Worm (Caenorhabditis elegans) whole organism, young adult: ENCODE results near the gene gcy-11.

Experiments
- B0035.1 ChIP-seq: sonication (generic microtip); optimal IDR thresholded peaks from 2 replicates; lab custom pipeline; 2016; ENCODE audit warnings: missing genetic modification characterization, mild to moderate bottlenecking, missing compliant biosample characterization, missing genotype, missing genetic modification reagents
- D2030.7 ChIP-seq: fragments of 200-800 bp; sonication (Bioruptor generic); IDR thresholded peaks from 2 replicates; pipeline ENCODE4 v1.3.6; 2022; ENCODE audit warnings: missing genetic modification reagents, missing genetic modification characterization, missing compliant biosample characterization
- F10E7.11 ChIP-seq: sonication (generic microtip); optimal IDR thresholded peaks from 2 replicates; lab custom pipeline; 2017; ENCODE audit warnings: mild to moderate bottlenecking, missing genetic modification characterization, moderate library complexity, missing compliant biosample characterization
- F57A8.1 ChIP-seq: fragments of 200-800 bp; sonication (Bioruptor generic); optimal IDR thresholded peaks from 2 replicates; lab custom pipeline; 2018; ENCODE audit warnings: mild to moderate bottlenecking, missing genetic modification characterization, moderate library complexity, missing compliant biosample characterization
- Y67H2A.10 ChIP-seq: fragments of 200-800 bp; sonication (Bioruptor generic); conservative IDR thresholded peaks from 2 replicates; pipeline ENCODE4 v1.3.6; 2022; ENCODE audit warnings: missing genetic modification reagents, missing genetic modification characterization, missing compliant biosample characterization
- Y79H2A.3 ChIP-seq: fragments of 200-800 bp; sonication (Bioruptor generic); conservative IDR thresholded peaks from 2 replicates; pipeline ENCODE4 v1.3.6; 2022; ENCODE audit warnings: missing genetic modification reagents, missing genetic modification characterization, missing compliant biosample characterization
- aptf-3 ChIP-seq: fragments of 200-800 bp; sonication (Bioruptor generic); IDR thresholded peaks from 2 replicates; pipeline ENCODE4 v1.3.6; 2022; ENCODE audit warnings: missing genetic modification characterization, missing compliant biosample characterization
- attf-3 ChIP-seq: fragments of 200-800 bp; sonication (Bioruptor generic); conservative IDR thresholded peaks from 2 replicates; pipeline ENCODE4 v1.3.6; 2022; ENCODE audit warnings: missing genetic modification reagents, missing genetic modification characterization, missing compliant biosample characterization
- attf-5 ChIP-seq: fragments of 200-800 bp; sonication (Bioruptor generic); optimal IDR thresholded peaks from 2 replicates; lab custom pipeline; 2018; ENCODE audit warnings: mild to moderate bottlenecking, missing genetic modification characterization, missing compliant biosample characterization
- attf-6 ChIP-seq: fragments of 200-800 bp; sonication (Bioruptor generic); IDR thresholded peaks from 2 replicates; pipeline ENCODE4 v1.3.6; 2022; ENCODE audit warnings: missing genetic modification reagents, missing genetic modification characterization, missing compliant biosample characterization
- bed-1 ChIP-seq: fragments of 200-800 bp; sonication (Bioruptor generic); IDR thresholded peaks from 2 replicates; pipeline ENCODE4 v1.3.6; 2022; ENCODE audit warnings: missing genetic modification reagents, missing genetic modification characterization, missing compliant biosample characterization
- ccch-3 ChIP-seq: fragments of 200-800 bp; sonication (Bioruptor generic); optimal IDR thresholded peaks from 2 replicates; lab custom pipeline; 2018; ENCODE audit warnings: mild to moderate bottlenecking, missing genetic modification characterization, missing compliant biosample characterization
- cebp-1 ChIP-seq, 2 experiments: fragments of 200-800 bp in 1 of 2; sonication (Bioruptor generic) in 1 of 2; sonication (generic microtip) in 1 of 2; IDR thresholded peaks in 1 of 2; optimal IDR thresholded peaks in 1 of 2; 2 replicates each; pipeline versions ENCODE4 v1.3.6 to Lab custom; 2017 to 2022; ENCODE audit warnings: missing compliant biosample characterization in 2 of 2, missing genetic modification characterization in 2 of 2, mild to moderate bottlenecking in 1 of 2, missing genetic modification reagents in 1 of 2, moderate library complexity in 1 of 2
- ceh-91 ChIP-seq: fragments of 200-800 bp; sonication (Bioruptor generic); IDR thresholded peaks from 2 replicates; pipeline ENCODE4 v1.3.6; 2022; ENCODE audit warnings: missing genetic modification reagents, missing genetic modification characterization, missing compliant biosample characterization
- dpff-1 ChIP-seq: sonication (generic microtip); optimal IDR thresholded peaks from 2 replicates; lab custom pipeline; 2017; ENCODE audit warnings: mild to moderate bottlenecking, missing genetic modification characterization, missing compliant biosample characterization
- gei-17 ChIP-seq: fragments of 200-800 bp; sonication (Bioruptor generic); optimal IDR thresholded peaks from 2 replicates; lab custom pipeline; 2018; ENCODE audit warnings: mild to moderate bottlenecking, missing genetic modification characterization, missing compliant biosample characterization
- hlh-12 ChIP-seq: sonication (generic microtip); optimal IDR thresholded peaks from 2 replicates; lab custom pipeline; 2016; ENCODE audit warnings: missing genetic modification characterization, missing compliant biosample characterization
- hrde-1 ChIP-seq: sonication (generic microtip); optimal IDR thresholded peaks from 2 replicates; lab custom pipeline; 2016; ENCODE audit warnings: missing genetic modification characterization, mild to moderate bottlenecking, missing compliant biosample characterization, moderate library complexity, missing genotype, missing genetic modification reagents, borderline replicate concordance
- hsf-1 ChIP-seq: fragments of 200-800 bp; sonication (Bioruptor generic); IDR thresholded peaks from 2 replicates; pipeline ENCODE4 v1.3.6; 2022; ENCODE audit warnings: missing genetic modification reagents, missing genetic modification characterization, missing compliant biosample characterization
- let-526 ChIP-seq: fragments of 200-800 bp; sonication (Bioruptor generic); IDR thresholded peaks from 2 replicates; pipeline ENCODE4 v1.3.6; 2022; ENCODE audit warnings: missing genetic modification reagents, missing genetic modification characterization, missing compliant biosample characterization
- let-607 ChIP-seq, 2 experiments: fragments of 200-800 bp in 1 of 2; sonication (Bioruptor generic) in 1 of 2; sonication (generic microtip) in 1 of 2; optimal IDR thresholded peaks; 2 replicates each; lab custom pipeline; 2016 to 2018; ENCODE audit warnings: mild to moderate bottlenecking in 2 of 2, missing compliant biosample characterization in 2 of 2, missing genetic modification characterization in 2 of 2, moderate library complexity in 2 of 2, missing genotype in 1 of 2
- lsl-1 ChIP-seq: fragments of 200-800 bp; sonication (Bioruptor generic); optimal IDR thresholded peaks from 2 replicates; lab custom pipeline; 2018; ENCODE audit warnings: mild to moderate bottlenecking, missing genetic modification characterization, moderate library complexity, missing compliant biosample characterization
- lsy-27 ChIP-seq: sonication (generic microtip); optimal IDR thresholded peaks from 2 replicates; lab custom pipeline; 2017; ENCODE audit warnings: missing genetic modification characterization, mild to moderate bottlenecking, missing compliant biosample characterization, antibody characterized with exemption, missing genotype, borderline replicate concordance; ENCODE audit not compliant: insufficient read depth
- madf-10 ChIP-seq: sonication (generic microtip); optimal IDR thresholded peaks from 2 replicates; lab custom pipeline; 2016; ENCODE audit warnings: mild to moderate bottlenecking, missing genetic modification characterization, missing compliant biosample characterization
- madf-3 ChIP-seq: fragments of 200-800 bp; sonication (Bioruptor generic); IDR thresholded peaks from 2 replicates; pipeline ENCODE4 v1.3.6; 2022; ENCODE audit warnings: missing genetic modification reagents, missing genetic modification characterization, missing compliant biosample characterization
- mes-4 ChIP-seq: sonication (generic microtip); optimal IDR thresholded peaks from 2 replicates; lab custom pipeline; 2016; ENCODE audit warnings: missing genotype, missing genetic modification characterization, missing compliant biosample characterization
- mxl-1 ChIP-seq: sonication (generic microtip); optimal IDR thresholded peaks from 2 replicates; lab custom pipeline; 2016; ENCODE audit warnings: missing genetic modification characterization, missing compliant biosample characterization
- nhr-179 ChIP-seq: sonication (generic microtip); optimal IDR thresholded peaks from 2 replicates; lab custom pipeline; 2016; ENCODE audit warnings: mild to moderate bottlenecking, missing genetic modification characterization, missing compliant biosample characterization
- nhr-80 ChIP-seq: sonication (generic microtip); optimal IDR thresholded peaks from 2 replicates; lab custom pipeline; 2016; ENCODE audit warnings: missing genetic modification characterization, missing compliant biosample characterization
- pbrm-1 ChIP-seq: fragments of 200-800 bp; sonication (Bioruptor generic); IDR thresholded peaks from 2 replicates; pipeline ENCODE4 v1.3.6; 2022; ENCODE audit warnings: missing genetic modification reagents, missing genetic modification characterization, missing compliant biosample characterization
- repo-1 ChIP-seq: sonication (generic microtip); optimal IDR thresholded peaks from 2 replicates; lab custom pipeline; 2017; ENCODE audit warnings: mild to moderate bottlenecking, missing genetic modification characterization, missing compliant biosample characterization
- rpc-1 ChIP-seq, 2 experiments: fragments of 150-350 bp in 1 of 2; sonication (generic microtip) in 1 of 2; optimal IDR thresholded peaks; 2 replicates each; lab custom pipeline; 2014 to 2018; ENCODE audit warnings: missing biosample characterization in 1 of 2, missing genetic modification characterization in 1 of 2, missing genetic modification reagents in 1 of 2, missing genotype in 1 of 2
- sdz-38 ChIP-seq: sonication (generic microtip); optimal IDR thresholded peaks from 2 replicates; lab custom pipeline; 2016; ENCODE audit warnings: missing genotype, missing genetic modification characterization, missing compliant biosample characterization
- snpc-1.3 ChIP-seq: sonication (generic microtip); optimal IDR thresholded peaks from 2 replicates; lab custom pipeline; 2017; ENCODE audit warnings: missing genetic modification characterization, mild to moderate bottlenecking, missing compliant biosample characterization, antibody characterized with exemption, moderate library complexity, missing genotype, missing genetic modification reagents; ENCODE audit not compliant: insufficient read depth
- snpc-4 ChIP-seq, 5 experiments: fragments of 150-350 bp in 1 of 5; sonication (generic microtip) in 4 of 5; optimal IDR thresholded peaks; 2 replicates each; lab custom pipeline; 2014 to 2018; ENCODE audit warnings: missing genetic modification characterization in 5 of 5, missing biosample characterization in 3 of 5, antibody characterized with exemption in 2 of 5, mild to moderate bottlenecking in 2 of 5, missing compliant biosample characterization in 2 of 5, missing genotype in 2 of 5, moderate library complexity in 2 of 5, missing genetic modification reagents in 1 of 5
- somi-1 ChIP-seq: fragments of 200-800 bp; sonication (Bioruptor generic); optimal IDR thresholded peaks from 2 replicates; lab custom pipeline; 2018; ENCODE audit warnings: mild to moderate bottlenecking, missing genetic modification characterization, missing compliant biosample characterization
- tlf-1 ChIP-seq: fragments of 200-800 bp; sonication (Bioruptor generic); optimal IDR thresholded peaks from 2 replicates; lab custom pipeline; 2018; ENCODE audit warnings: mild to moderate bottlenecking, missing genetic modification characterization, missing compliant biosample characterization
- zfh-2 ChIP-seq: fragments of 200-800 bp; sonication (Bioruptor generic); conservative IDR thresholded peaks from 2 replicates; pipeline ENCODE4 v1.3.6; 2022; ENCODE audit warnings: missing genetic modification reagents, missing genetic modification characterization, missing compliant biosample characterization
- ztf-18 ChIP-seq: sonication (generic microtip); optimal IDR thresholded peaks from 2 replicates; lab custom pipeline; 2016; ENCODE audit warnings: missing genotype, mild to moderate bottlenecking, missing genetic modification characterization, missing compliant biosample characterization

gcy-11 gene

DNA sequence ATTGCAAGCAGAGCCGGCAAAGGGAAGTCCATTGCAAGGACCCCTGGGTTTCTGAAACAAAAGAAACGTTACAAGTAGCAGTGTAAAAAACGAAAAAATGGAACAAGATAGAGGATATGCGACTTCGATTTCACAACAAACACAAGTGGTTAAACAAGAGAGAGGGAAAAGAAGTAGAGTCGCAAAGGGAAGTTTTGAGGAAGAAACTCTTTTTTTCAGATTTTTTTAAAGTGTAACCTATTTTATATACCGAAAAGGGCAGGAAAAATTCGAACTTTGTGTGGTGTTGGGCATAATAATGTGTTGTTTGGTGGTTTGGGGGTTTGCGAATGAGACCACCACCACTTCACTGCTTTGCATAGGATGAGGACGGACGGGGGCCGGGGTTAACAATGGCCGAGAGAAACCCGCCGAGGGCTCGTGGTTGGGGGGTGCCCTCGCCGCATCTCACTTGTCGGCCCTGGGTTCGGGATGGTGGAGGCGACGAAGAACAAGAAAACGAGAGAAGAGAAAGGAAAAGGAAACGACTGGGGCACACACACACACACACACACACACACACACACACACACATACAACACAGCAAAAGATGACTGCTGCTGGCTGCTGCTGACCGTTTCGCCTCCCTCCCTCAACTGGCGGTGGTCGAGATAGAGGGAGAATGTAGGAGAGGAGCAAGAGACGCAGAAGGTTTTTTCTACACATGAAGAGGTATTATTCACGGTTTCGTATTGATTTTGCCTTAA lies 25.0 kb downstream of the gcy-11 start, which contains the start of gene ptrn-1 (continued):
- TF ChIP-seq somi-1 (GFP tag; lab: Kevin White, UChicago) (no peak), B0035.1 (tag; lab: Kevin White, UChicago) (no peak), mes-4 (tag; lab: Kevin White, UChicago) (no peak), lsy-27 (tag; lab: Kevin White, UChicago) (no peak), sdz-38 (no peak), D2030.7 (GFP tag; lab: Robert Waterston, UW) (no peak), ccch-3 (GFP tag; lab: Kevin White, UChicago) (no peak), aptf-3 (no peak), attf-5 (GFP tag; lab: Kevin White, UChicago) (peak; percentile 71), Y79H2A.3 (no peak), snpc-4 (GFP tag; optimal IDR thresholded peaks at IDR 0.05; lab: Kevin White, UChicago) (no peak), snpc-4 (tag; optimal IDR thresholded peaks at IDR 0.05; lab: Kevin White, UChicago) (peak in 2 of 4 experiments; percentile 67 to 70), madf-10 (tag; lab: Kevin White, UChicago) (no peak), F10E7.11 (tag; lab: Kevin White, UChicago) (no peak), madf-3 (GFP tag; lab: Robert Waterston, UW) (no peak), attf-6 (GFP tag; lab: Robert Waterston, UW) (no peak)

DNA sequence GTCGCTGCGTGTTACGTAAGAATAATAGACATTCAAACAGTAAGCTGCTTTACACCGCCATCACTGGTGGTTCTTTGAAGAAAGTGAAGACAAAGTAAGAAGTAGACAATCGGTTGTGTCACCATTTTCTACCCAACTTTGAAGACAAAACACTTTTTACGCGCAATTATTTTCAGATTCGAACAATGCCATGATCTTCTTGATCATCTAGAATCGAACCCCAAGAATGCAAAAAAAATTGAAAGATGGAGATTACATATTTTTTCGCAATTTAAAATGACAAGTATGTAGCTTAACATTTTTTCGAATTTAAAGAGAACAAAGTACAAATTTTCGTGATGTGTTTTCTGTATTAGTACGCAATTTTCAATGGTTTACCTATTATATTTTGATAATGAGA lies 34.5 kb downstream of the gcy-11 start, which contains the start of gene F35B3.4:
Gene F35B3.4, minus strand, starts transcription at position 101 of the 400 bp plus-strand sequence.
- TF ChIP-seq F57A8.1 (GFP tag; lab: Kevin White, UChicago) (no peak), Y67H2A.10 (GFP tag; lab: Robert Waterston, UW) (no peak), tlf-1 (GFP tag; lab: Kevin White, UChicago) (no peak), repo-1 (tag; lab: Kevin White, UChicago) (no peak), ztf-18 (no peak), mes-4 (tag; lab: Kevin White, UChicago) (no peak), rpc-1 (optimal IDR thresholded peaks at IDR 0.05; lab: Kevin White, UChicago) (no peak), rpc-1 (tag; optimal IDR thresholded peaks at IDR 0.05; lab: Kevin White, UChicago) (no peak), let-526 (GFP tag; lab: Robert Waterston, UW) (no peak), Y79H2A.3 (no peak), hrde-1 (no peak), mxl-1 (no peak), pbrm-1 (GFP tag; lab: Robert Waterston, UW) (no peak), hsf-1 (no peak), lsl-1 (GFP tag; lab: Kevin White, UChicago) (no peak), dpff-1 (tag; lab: Kevin White, UChicago) (no peak), ceh-91 (GFP tag; lab: Robert Waterston, UW) (no peak)

DNA sequence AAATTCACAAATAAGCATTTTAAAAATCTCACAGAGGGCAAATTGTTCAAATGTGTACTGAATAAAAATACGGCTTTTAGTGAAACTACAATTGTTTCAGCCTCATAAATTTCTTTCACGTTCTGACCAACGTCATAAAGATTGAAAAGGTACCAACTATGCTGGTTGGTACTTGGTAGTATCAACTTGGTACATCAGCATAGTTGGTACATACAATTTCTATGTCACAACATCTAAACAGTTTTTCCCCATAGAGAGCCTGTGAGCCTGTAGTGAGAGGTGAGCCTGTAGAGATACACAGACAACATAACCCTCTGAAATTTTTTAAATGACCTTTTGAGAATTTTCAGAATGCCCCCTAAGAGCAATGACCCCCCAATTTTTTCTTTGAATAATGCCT lies 36.3 kb downstream of the gcy-11 start:
- TF ChIP-seq attf-3 (GFP tag; lab: Robert Waterston, UW) (no peak), nhr-80 (tag; lab: Kevin White, UChicago) (no peak), bed-1 (no peak), gei-17 (GFP tag; lab: Kevin White, UChicago) (no peak), cebp-1 (GFP tag; IDR thresholded peaks at IDR 0.05; lab: Robert Waterston, UW) (no peak), cebp-1 (tag; optimal IDR thresholded peaks at IDR 0.05; lab: Kevin White, UChicago) (no peak), mes-4 (tag; lab: Kevin White, UChicago) (no peak), zfh-2 (no peak), B0035.1 (tag; lab: Kevin White, UChicago) (no peak), let-607 (tag; optimal IDR thresholded peaks at IDR 0.05; lab: Kevin White, UChicago) (no peak), ztf-18 (no peak), madf-10 (tag; lab: Kevin White, UChicago) (no peak), snpc-1.3 (no peak), madf-3 (GFP tag; lab: Robert Waterston, UW) (no peak), Y67H2A.10 (GFP tag; lab: Robert Waterston, UW) (no peak), hlh-12 (no peak), nhr-179 (no peak)
- TF ChIP-seq, all 124 proteins: peak for 0
